Fruit fly (Drosophila melanogaster): Measurements from ENCODE around the gene CG31266.

dm6 chr3R:17117607-17118327 lies 14.7 kb upstream of the CG31266 start:
- TF ChIP-seq D1 (tag; optimal IDR thresholded peaks at IDR 0.05), result no peak
- TF ChIP-seq CG13204 (GFP tag; optimal IDR thresholded peaks at IDR 0.05), result peak; percentile 6
- no peak for TF ChIP-seq gl (tag; optimal IDR thresholded peaks at IDR 0.05)
